Fruit fly (Drosophila melanogaster): ENCODE results near the gene TfIIEbeta.

The TfIIEbeta gene

dm6 chr3L:4282627-4283026, 4.2 kb upstream of the TfIIEbeta start, which contains the start of gene CG11583 (continued):
- no peak for TF ChIP-seq eve (GFP tag; optimal IDR thresholded peaks at IDR 0.05)
- no peak for TF ChIP-seq Trl (optimal IDR thresholded peaks at IDR 0.05)
- peak; percentile 34 for TF ChIP-seq Trl (GFP tag; optimal IDR thresholded peaks at IDR 0.05)
- peak; percentile 60 for TF ChIP-seq CHES-1-like (GFP tag; optimal IDR thresholded peaks at IDR 0.05)
- TF ChIP-seq gcm (GFP tag; optimal IDR thresholded peaks at IDR 0.05) = no peak
- peak; percentile 32 for TF ChIP-seq gfzf (GFP tag; optimal IDR thresholded peaks at IDR 0.05)
- TF ChIP-seq CG17912 (GFP tag; optimal IDR thresholded peaks at IDR 0.05) = no peak
- no peak for TF ChIP-seq CG1024 (GFP tag; IDR thresholded peaks at IDR 0.05)
- no peak for TF ChIP-seq PHDP (tag; optimal IDR thresholded peaks at IDR 0.05)
- TF ChIP-seq CG12299 (tag; optimal IDR thresholded peaks at IDR 0.05) = no peak
- TF ChIP-seq CG13424 (tag; optimal IDR thresholded peaks at IDR 0.05) = no peak
- no peak for TF ChIP-seq shn (GFP tag; optimal IDR thresholded peaks at IDR 0.05)
- TF ChIP-seq jumu (GFP tag; optimal IDR thresholded peaks at IDR 0.05) = peak; percentile 29
- no peak for TF ChIP-seq CG1233 (GFP tag; optimal IDR thresholded peaks at IDR 0.05)
- TF ChIP-seq HHEX (GFP tag; optimal IDR thresholded peaks at IDR 0.05) = peak; percentile 18
- no peak for TF ChIP-seq mld (GFP tag; IDR thresholded peaks at IDR 0.05; ENCODE audit: partially characterized antibody)
- TF ChIP-seq sens (GFP tag) = peak; percentile 93
- no peak for TF ChIP-seq CG16815 (GFP tag; optimal IDR thresholded peaks at IDR 0.05)
- peak; percentile 67 for TF ChIP-seq row (GFP tag; IDR thresholded peaks at IDR 0.05)
- TF ChIP-seq ham (GFP tag; IDR thresholded peaks at IDR 0.05) = no peak
- TF ChIP-seq wor (GFP tag; IDR thresholded peaks at IDR 0.05) = no peak
- TF ChIP-seq ewg (GFP tag; optimal IDR thresholded peaks at IDR 0.05) = no peak
- TF ChIP-seq bab2 (GFP tag; optimal IDR thresholded peaks at IDR 0.05) = peak; percentile 13
- no peak for TF ChIP-seq ash1 (GFP tag; optimal IDR thresholded peaks at IDR 0.05)
- no peak for TF ChIP-seq run (tag; optimal IDR thresholded peaks at IDR 0.05)
- no peak for TF ChIP-seq CG8290 (GFP tag; optimal IDR thresholded peaks at IDR 0.05)
- TF ChIP-seq CG8290 (tag; optimal IDR thresholded peaks at IDR 0.05) = no peak
- no peak for TF ChIP-seq CG1832 (GFP tag; optimal IDR thresholded peaks at IDR 0.05)
- TF ChIP-seq grau (tag; optimal IDR thresholded peaks at IDR 0.05) = no peak
- peak; percentile 20 for TF ChIP-seq tx (GFP tag; optimal IDR thresholded peaks at IDR 0.05)
- no peak for TF ChIP-seq Lpt (GFP tag; optimal IDR thresholded peaks at IDR 0.05)
- peak; percentile 48; the same call in 1 of the 2 replicates for TF ChIP-seq NFAT (GFP tag; IDR thresholded peaks at IDR 0.05)
- peak in 1 of 2 experiments; percentile 28 for TF ChIP-seq Pdp1 (GFP tag; optimal IDR thresholded peaks at IDR 0.05)
- TF ChIP-seq ac (GFP tag; optimal IDR thresholded peaks at IDR 0.05) = no peak
- 0 out of 2 replicates have a peak, but pooled peaks have one; percentile 8 for TF ChIP-seq bbx (GFP tag; IDR thresholded peaks at IDR 0.05; ENCODE audit: partially characterized antibody)
- TF ChIP-seq usp (GFP tag; optimal IDR thresholded peaks at IDR 0.05) = no peak
- no peak for TF ChIP-seq Abd-B (GFP tag; optimal IDR thresholded peaks at IDR 0.05)
- 0 out of 3 replicates have a peak, but pooled peaks have one; percentile 14 for TF ChIP-seq Opbp (GFP tag; IDR thresholded peaks at IDR 0.05; ENCODE audit: partially characterized antibody)
- TF ChIP-seq CG31441 (GFP tag; IDR thresholded peaks at IDR 0.05) = no peak
- no peak for TF ChIP-seq fru (optimal IDR thresholded peaks at IDR 0.05)
- no peak for TF ChIP-seq Gsc (GFP tag; IDR thresholded peaks at IDR 0.05)
- peak; percentile 30 for TF ChIP-seq twi (tag; optimal IDR thresholded peaks at IDR 0.05)
- no peak for TF ChIP-seq D (optimal IDR thresholded peaks at IDR 0.05)
- TF ChIP-seq D (GFP tag; optimal IDR thresholded peaks at IDR 0.05) = no peak
- peak; percentile 48 for TF ChIP-seq ftz-f1 (GFP tag; optimal IDR thresholded peaks at IDR 0.05)
- no peak for TF ChIP-seq grn (GFP tag; optimal IDR thresholded peaks at IDR 0.05)
- no peak for TF ChIP-seq Neu2 (GFP tag; optimal IDR thresholded peaks at IDR 0.05; ENCODE audit: borderline replicate concordance)
- no peak for TF ChIP-seq sr (GFP tag; IDR thresholded peaks at IDR 0.05)
- TF ChIP-seq caup (GFP tag; optimal IDR thresholded peaks at IDR 0.05; ENCODE audit: severe bottlenecking) = no peak
- no peak for TF ChIP-seq Oaz (GFP tag; IDR thresholded peaks at IDR 0.05)
- peak; percentile 54 for TF ChIP-seq Dip3 (GFP tag; optimal IDR thresholded peaks at IDR 0.05)
- no peak for TF ChIP-seq CG8281 (tag; optimal IDR thresholded peaks at IDR 0.05)
- no peak for TF ChIP-seq CG15011 (GFP tag; optimal IDR thresholded peaks at IDR 0.05)
